Worm (Caenorhabditis elegans): ENCODE measurements around the gene aat-8.

Gene aat-8

DNA sequence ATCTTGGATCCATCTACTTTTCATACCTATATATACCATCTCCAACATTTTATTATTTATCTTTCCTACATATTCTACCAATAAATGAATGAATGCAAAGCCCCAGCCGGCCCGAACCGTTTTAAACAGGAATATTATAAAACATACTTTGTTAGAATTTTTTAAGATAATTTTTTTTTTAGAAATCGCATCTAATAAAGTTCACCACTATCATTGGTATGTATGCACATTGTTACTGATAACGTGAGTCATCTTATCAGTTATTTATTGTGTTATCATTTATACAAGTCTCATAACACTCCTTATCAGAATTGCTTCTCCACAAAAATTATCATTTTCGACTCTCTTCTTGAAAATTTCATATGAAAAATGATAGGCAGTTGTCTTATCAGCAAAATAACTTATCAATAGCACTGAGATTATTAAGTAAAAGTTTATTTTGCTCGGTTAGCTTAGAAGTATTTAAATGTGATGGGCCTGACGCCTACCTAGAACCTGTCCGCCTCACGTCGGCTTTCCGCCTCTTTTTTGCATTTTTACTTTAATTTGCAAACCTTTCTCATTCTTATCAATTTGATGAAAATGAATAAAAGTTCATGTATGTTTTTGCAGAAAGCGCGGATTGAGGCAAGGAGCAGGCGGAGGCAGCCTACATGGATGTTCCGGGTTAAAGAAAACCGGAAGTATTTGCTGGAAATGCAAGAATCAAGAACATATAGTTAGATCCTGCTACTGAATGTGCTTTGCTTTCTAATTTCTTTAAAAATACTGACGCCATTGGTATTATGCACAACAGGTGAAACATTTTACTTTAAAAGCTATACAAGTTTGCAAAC is 35.1 kb upstream of the aat-8 start, which contains the start of gene srz-62:
srz-62 (plus strand) TSS at position 786 of the 836 bp plus-strand sequence.
- peak; percentile 100 for TF ChIP-seq elt-2 (tag; optimal IDR thresholded peaks at IDR 0.05)
- peak; percentile 20 for TF ChIP-seq zip-5 (tag; optimal IDR thresholded peaks at IDR 0.05)
- TF ChIP-seq tbx-7 (tag; optimal IDR thresholded peaks at IDR 0.05): no peak
- TF ChIP-seq pqm-1 (tag; optimal IDR thresholded peaks at IDR 0.05): peak; percentile 82

DNA sequence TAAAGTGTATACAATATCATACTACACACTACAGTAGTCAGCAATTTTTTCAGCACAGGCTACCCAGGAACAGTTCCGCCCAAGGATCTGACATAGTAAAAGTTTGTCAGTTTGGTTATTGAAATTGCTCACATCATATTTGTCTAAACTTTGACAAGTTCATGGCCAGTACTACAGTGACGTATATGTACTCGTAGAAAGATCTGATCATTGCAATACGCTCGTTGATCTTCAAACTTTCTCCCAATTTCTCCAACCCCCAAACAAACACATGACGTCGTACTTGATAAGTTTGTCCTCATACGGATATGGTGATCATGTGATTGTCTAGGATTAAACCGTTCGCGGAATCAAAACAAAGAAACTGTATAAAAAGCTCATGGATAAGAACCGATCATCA is 29.9 kb upstream of the aat-8 start, which contains the start of gene dct-8:
dct-8 (plus strand) TSS at position 301 of the 400 bp plus-strand sequence.
- TF ChIP-seq ceh-2 (tag; optimal IDR thresholded peaks at IDR 0.05) (no peak), hlh-30 (tag; optimal IDR thresholded peaks at IDR 0.05; ENCODE audit: insufficient read depth) (no peak), ceh-31 (tag; optimal IDR thresholded peaks at IDR 0.05) (no peak), hlh-15 (tag; optimal IDR thresholded peaks at IDR 0.05) (no peak), ceh-45 (GFP tag; IDR thresholded peaks at IDR 0.05) (no peak), hlh-8 (tag; optimal IDR thresholded peaks at IDR 0.05) (no peak), ztf-16 (tag; optimal IDR thresholded peaks at IDR 0.05) (no peak), fax-1 (tag; optimal IDR thresholded peaks at IDR 0.05) (no peak), pag-3 (tag; optimal IDR thresholded peaks at IDR 0.05; ENCODE audit: borderline replicate concordance) (no peak), pha-2 (tag; optimal IDR thresholded peaks at IDR 0.05) (no peak), ceh-19 (GFP tag; optimal IDR thresholded peaks at IDR 0.05) (no peak)

DNA sequence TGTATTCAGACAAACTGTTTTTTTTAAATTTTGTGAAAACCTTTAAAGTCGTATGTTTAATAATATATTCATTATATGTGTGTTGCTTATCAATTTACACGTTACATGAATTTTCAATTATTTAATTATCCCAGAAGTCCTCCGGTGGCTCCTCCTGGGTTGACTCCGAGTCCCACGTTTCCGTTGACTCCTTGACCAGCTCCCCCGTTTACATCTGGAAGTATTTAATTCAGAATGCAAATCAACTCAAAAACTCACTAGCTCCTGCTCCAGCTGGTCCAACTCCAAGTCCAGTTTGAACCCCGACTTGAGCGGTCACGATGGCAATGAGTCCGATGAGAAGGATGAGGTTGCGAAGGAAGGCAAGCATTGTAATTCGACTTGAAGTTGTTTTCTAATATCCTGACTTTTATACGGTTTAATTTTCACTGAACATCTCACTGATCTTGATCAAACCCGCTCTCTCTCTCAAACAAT is 29.2 kb upstream of the aat-8 start, which contains the start of gene F56D6.8:
F56D6.8 (minus strand) TSS at position 427 of the 477 bp plus-strand sequence.
- no peak for TF ChIP-seq pha-4 (tag; optimal IDR thresholded peaks at IDR 0.05)
- TF ChIP-seq ama-1 (optimal IDR thresholded peaks at IDR 0.05): no peak
- no peak for TF ChIP-seq lin-11 (tag; optimal IDR thresholded peaks at IDR 0.05)
- no peak for TF ChIP-seq syd-9 (tag; optimal IDR thresholded peaks at IDR 0.05)
- no peak for TF ChIP-seq F13H6.1 (tag; optimal IDR thresholded peaks at IDR 0.05)
- TF ChIP-seq fkh-10 (GFP tag; optimal IDR thresholded peaks at IDR 0.05): no peak
- no peak for TF ChIP-seq ceh-24 (tag; optimal IDR thresholded peaks at IDR 0.05)
- no peak for TF ChIP-seq mec-3 (tag; optimal IDR thresholded peaks at IDR 0.05; ENCODE audit: borderline replicate concordance)
- no peak for TF ChIP-seq K02D7.2 (tag; optimal IDR thresholded peaks at IDR 0.05)
- no peak for TF ChIP-seq unc-86 (tag; optimal IDR thresholded peaks at IDR 0.05)
- TF ChIP-seq hlh-15 (tag; optimal IDR thresholded peaks at IDR 0.05): no peak
- no peak for TF ChIP-seq ceh-14 (tag; optimal IDR thresholded peaks at IDR 0.05)
- TF ChIP-seq hlh-13 (GFP tag; optimal IDR thresholded peaks at IDR 0.05): no peak
- TF ChIP-seq ets-4 (tag; optimal IDR thresholded peaks at IDR 0.05): no peak
- no peak for TF ChIP-seq ref-2 (tag; optimal IDR thresholded peaks at IDR 0.05)
- no peak for TF ChIP-seq zip-5 (tag; optimal IDR thresholded peaks at IDR 0.05)

DNA sequence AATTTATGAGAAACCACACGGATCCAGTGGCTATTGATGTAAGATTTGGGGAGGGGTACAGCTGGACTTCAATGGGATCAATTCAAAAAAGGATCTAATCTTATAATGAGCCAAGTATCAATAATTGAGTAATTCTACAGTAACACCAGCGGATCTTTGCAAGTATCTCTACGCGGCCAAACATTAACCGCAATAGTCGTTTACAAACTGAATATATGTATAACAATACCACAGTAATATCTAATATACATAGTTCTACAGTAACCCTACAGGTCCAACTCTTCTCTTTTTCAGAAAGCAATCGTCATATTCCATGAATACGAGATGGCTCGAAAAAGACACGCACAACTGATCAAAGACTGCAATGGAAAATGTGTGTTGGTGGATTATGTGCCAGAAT is 27.2 kb upstream of the aat-8 start, which contains the start of gene F56D6.9:
F56D6.9 (plus strand) TSS at position 301 of the 400 bp plus-strand sequence.
- no peak for TF ChIP-seq pha-4 (tag; optimal IDR thresholded peaks at IDR 0.05)
- no peak for TF ChIP-seq unc-3 (GFP tag; conservative IDR thresholded peaks at IDR 0.05)
- no peak for TF ChIP-seq unc-3 (tag; optimal IDR thresholded peaks at IDR 0.05)
- TF ChIP-seq elt-2 (tag; optimal IDR thresholded peaks at IDR 0.05): no peak
- TF ChIP-seq nfya-1 (tag; optimal IDR thresholded peaks at IDR 0.05): no peak
- TF ChIP-seq tbx-7 (tag; optimal IDR thresholded peaks at IDR 0.05): no peak
- TF ChIP-seq pax-1 (tag; optimal IDR thresholded peaks at IDR 0.05): no peak
- TF ChIP-seq elt-4 (tag; optimal IDR thresholded peaks at IDR 0.05): no peak
- TF ChIP-seq unc-42 (tag; optimal IDR thresholded peaks at IDR 0.05): no peak
- no peak for TF ChIP-seq ahr-1 (tag; optimal IDR thresholded peaks at IDR 0.05)
- no peak for TF ChIP-seq fax-1 (tag; optimal IDR thresholded peaks at IDR 0.05)
- TF ChIP-seq F13H6.1 (tag; optimal IDR thresholded peaks at IDR 0.05): no peak
- TF ChIP-seq npax-4 (tag; optimal IDR thresholded peaks at IDR 0.05): no peak

All from whole organism, late embryonic.